Fruit fly (Drosophila melanogaster) whole organism, embryonic: ENCODE results near the gene CG6569.

Experiments used
- Atf-2 ChIP-seq: fragments of 200-800 bp; sonication (Bioruptor generic); optimal IDR thresholded peaks from 2 replicates; lab custom pipeline; 2016; ENCODE audit warnings: missing biosample characterization, missing genetic modification characterization
- CG13123 ChIP-seq: fragments of 200-800 bp; sonication (Bioruptor generic); optimal IDR thresholded peaks from 2 replicates; lab custom pipeline; 2016; ENCODE audit warnings: missing biosample characterization, missing genetic modification characterization
- CG14710 ChIP-seq: fragments of 200-800 bp; sonication (Bioruptor generic); optimal IDR thresholded peaks from 3 replicates; lab custom pipeline; 2019; ENCODE audit warnings: missing biosample characterization, mild to moderate bottlenecking, missing genetic modification characterization, moderate library complexity
- CG14860 ChIP-seq: fragments of 200-800 bp; sonication (Bioruptor generic); IDR thresholded peaks from 3 replicates; pipeline ENCODE4 v1.3.6; 2022; ENCODE audit warnings: missing biosample characterization, missing genetic modification characterization; ENCODE audit not compliant: partially characterized antibody
- CG1529 ChIP-seq: fragments of 200-800 bp; sonication (Bioruptor generic); optimal IDR thresholded peaks from 3 replicates; lab custom pipeline; 2018; ENCODE audit warnings: missing biosample characterization, missing genetic modification characterization
- CG15601 ChIP-seq: fragments of 200-800 bp; sonication (Bioruptor generic); optimal IDR thresholded peaks from 3 replicates; lab custom pipeline; 2019; ENCODE audit warnings: missing biosample characterization, mild to moderate bottlenecking, missing genetic modification characterization, moderate library complexity
- CG17328 ChIP-seq: fragments of 200-800 bp; sonication (Bioruptor generic); IDR thresholded peaks from 2 replicates; pipeline ENCODE4 v1.3.6; 2022; ENCODE audit warnings: missing biosample characterization, missing genetic modification characterization
- CG31365 ChIP-seq: fragments of 200-800 bp; sonication (Bioruptor generic); optimal IDR thresholded peaks from 2 replicates; lab custom pipeline; 2018; ENCODE audit warnings: missing biosample characterization, mild to moderate bottlenecking, missing genetic modification characterization
- CG3407 ChIP-seq: fragments of 200-800 bp; sonication (Bioruptor generic); optimal IDR thresholded peaks from 2 replicates; lab custom pipeline; 2018; ENCODE audit warnings: missing biosample characterization, mild to moderate bottlenecking, missing genetic modification characterization
- CG34422 ChIP-seq: fragments of 200-800 bp; sonication (Bioruptor generic); IDR thresholded peaks from 3 replicates; pipeline ENCODE4 v1.3.6; 2022; ENCODE audit warnings: missing biosample characterization, missing genetic modification characterization
- CG3726 ChIP-seq: fragments of 200-800 bp; sonication (Bioruptor generic); IDR thresholded peaks from 3 replicates; pipeline ENCODE4, ENCODE4 v1.3.6; 2022; ENCODE audit warnings: missing biosample characterization, missing genetic modification characterization
- CG4424 ChIP-seq: fragments of 200-800 bp; sonication (Bioruptor generic); optimal IDR thresholded peaks from 3 replicates; lab custom pipeline; 2016; ENCODE audit warnings: missing biosample characterization, missing genetic modification characterization
- CG6254 ChIP-seq: fragments of 200-800 bp; sonication (Bioruptor generic); optimal IDR thresholded peaks from 3 replicates; lab custom pipeline; 2017; ENCODE audit warnings: mild to moderate bottlenecking, missing biosample characterization, missing genetic modification reagents, missing genetic modification characterization
- CG6654 ChIP-seq: fragments of 200-800 bp; sonication (Bioruptor generic); optimal IDR thresholded peaks from 2 replicates; lab custom pipeline; 2017; ENCODE audit warnings: missing biosample characterization, mild to moderate bottlenecking, missing genetic modification characterization
- CG6813 ChIP-seq: fragments of 200-800 bp; sonication (Bioruptor generic); optimal IDR thresholded peaks from 2 replicates; lab custom pipeline; 2017; ENCODE audit warnings: missing biosample characterization, missing genetic modification characterization, mild to moderate bottlenecking, moderate library complexity, missing genetic modification reagents
- CG6854 ChIP-seq: fragments of 200-800 bp; sonication (Bioruptor generic); optimal IDR thresholded peaks from 3 replicates; lab custom pipeline; 2017; ENCODE audit warnings: missing biosample characterization, mild to moderate bottlenecking, missing genetic modification characterization
- CG7357 ChIP-seq: fragments of 200-800 bp; sonication (Bioruptor generic); IDR thresholded peaks from 3 replicates; pipeline ENCODE4 v1.3.6; 2022; ENCODE audit warnings: missing biosample characterization, missing genetic modification characterization
- CG9817 ChIP-seq: fragments of 200-800 bp; sonication (Bioruptor generic); optimal IDR thresholded peaks from 2 replicates; lab custom pipeline; 2018; ENCODE audit warnings: missing biosample characterization, mild to moderate bottlenecking, missing genetic modification characterization, moderate library complexity
- Camta ChIP-seq: fragments of 200-800 bp; sonication (Bioruptor generic); optimal IDR thresholded peaks from 2 replicates; lab custom pipeline; 2016; ENCODE audit warnings: missing biosample characterization, missing genetic modification characterization
- CkIIα-i1 ChIP-seq: fragments of 200-800 bp; sonication (Bioruptor generic); IDR thresholded peaks from 2 replicates; pipeline ENCODE4 v1.3.6; 2022; ENCODE audit warnings: missing biosample characterization, missing genetic modification characterization
- D19B ChIP-seq: fragments of 200-800 bp; sonication (Bioruptor generic); optimal IDR thresholded peaks from 2 replicates; lab custom pipeline; 2017; ENCODE audit warnings: missing biosample characterization, mild to moderate bottlenecking, missing genetic modification characterization
- Eip74EF ChIP-seq, 2 experiments: fragments of 200-800 bp in 1 of 2; fragments of >200 bp in 1 of 2; sonication (Bioruptor generic) in 1 of 2; optimal IDR thresholded peaks; 2 replicates each; lab custom pipeline; 2017 to 2019; ENCODE audit warnings: missing biosample characterization in 2 of 2, missing genetic modification characterization in 2 of 2, mild to moderate bottlenecking in 1 of 2, moderate library complexity in 1 of 2
- Ets65A ChIP-seq: fragments of 200-800 bp; sonication (Bioruptor generic); peaks from one replicate; lab custom pipeline; 2016; ENCODE audit warnings: missing biosample characterization, missing genetic modification characterization
- HLH4C ChIP-seq: fragments of 200-800 bp; sonication (Bioruptor generic); IDR thresholded peaks from 3 replicates; pipeline ENCODE4 v1.3.6; 2022; ENCODE audit warnings: missing biosample characterization, missing genetic modification characterization; ENCODE audit not compliant: partially characterized antibody
- Hand ChIP-seq: fragments of 200-800 bp; sonication (Bioruptor generic); optimal IDR thresholded peaks from 2 replicates; lab custom pipeline; 2017; ENCODE audit warnings: mild to moderate bottlenecking, missing biosample characterization, missing genetic modification reagents, missing genetic modification characterization
- NfI ChIP-seq: fragments of 200-800 bp; sonication (Bioruptor generic); optimal IDR thresholded peaks from 3 replicates; lab custom pipeline; 2018; ENCODE audit warnings: missing biosample characterization, mild to moderate bottlenecking, missing genetic modification characterization, moderate library complexity
- Sox100B ChIP-seq: fragments of 200-800 bp; sonication (Bioruptor generic); optimal IDR thresholded peaks from 3 replicates; lab custom pipeline; 2018; ENCODE audit warnings: missing biosample characterization, mild to moderate bottlenecking, missing genetic modification characterization
- TFAM ChIP-seq: fragments of 200-800 bp; sonication (Bioruptor generic); optimal IDR thresholded peaks from 2 replicates; lab custom pipeline; 2017; ENCODE audit warnings: missing biosample characterization, missing genetic modification characterization, inconsistent platforms
- Taf1 ChIP-seq: fragments of 200-800 bp; sonication (Bioruptor generic); IDR thresholded peaks from 2 replicates; pipeline ENCODE4 v1.3.6; 2022; ENCODE audit warnings: missing biosample characterization, missing genetic modification characterization
- ap ChIP-seq: fragments of 200-800 bp; sonication (Bioruptor generic); IDR thresholded peaks from 2 replicates; pipeline ENCODE4 v1.3.6; 2022; ENCODE audit warnings: missing biosample characterization, missing genetic modification characterization
- ara ChIP-seq: fragments of 200-800 bp; sonication (Bioruptor generic); IDR thresholded peaks from 2 replicates; pipeline ENCODE4 v1.3.6; 2022; ENCODE audit warnings: missing biosample characterization, missing genetic modification characterization
- bbx ChIP-seq: fragments of 200-800 bp; sonication (Bioruptor generic); IDR thresholded peaks from 2 replicates; pipeline ENCODE4 v1.3.6; 2022; ENCODE audit warnings: missing biosample characterization, missing genetic modification characterization; ENCODE audit not compliant: partially characterized antibody
- chm ChIP-seq: fragments of 200-800 bp; sonication (Bioruptor generic); IDR thresholded peaks from 2 replicates; pipeline ENCODE4 v1.3.6; 2022; ENCODE audit warnings: missing biosample characterization, missing genetic modification characterization
- crol ChIP-seq: fragments of 200-800 bp; sonication (Bioruptor generic); IDR thresholded peaks from 2 replicates; pipeline ENCODE4 v1.3.6; 2022; ENCODE audit warnings: missing biosample characterization, missing genetic modification characterization
- danr ChIP-seq: fragments of 200-800 bp; sonication (Bioruptor generic); IDR thresholded peaks from 2 replicates; pipeline ENCODE4 v1.3.6; 2022; ENCODE audit warnings: missing biosample characterization, missing genetic modification characterization
- disco-r ChIP-seq: fragments of 200-800 bp; sonication (Bioruptor generic); optimal IDR thresholded peaks from 2 replicates; lab custom pipeline; 2016; ENCODE audit warnings: missing biosample characterization, missing genetic modification characterization
- gem ChIP-seq: fragments of 200-800 bp; sonication (Bioruptor generic); optimal IDR thresholded peaks from 2 replicates; lab custom pipeline; 2019; ENCODE audit warnings: missing biosample characterization, mild to moderate bottlenecking, missing genetic modification characterization, moderate library complexity
- ind ChIP-seq: fragments of 200-800 bp; sonication (Bioruptor generic); optimal IDR thresholded peaks from 3 replicates; lab custom pipeline; 2016; ENCODE audit warnings: missing biosample characterization, missing genetic modification characterization
- ken ChIP-seq: fragments of 200-800 bp; sonication (Bioruptor generic); IDR thresholded peaks from 3 replicates; pipeline ENCODE4 v1.3.6; 2022; ENCODE audit warnings: missing biosample characterization, missing genetic modification characterization
- nerfin-2 ChIP-seq: fragments of 200-800 bp; sonication (Bioruptor generic); IDR thresholded peaks from 2 replicates; pipeline ENCODE4 v1.3.6; 2022; ENCODE audit warnings: missing biosample characterization, missing genetic modification characterization; ENCODE audit not compliant: partially characterized antibody
- otp ChIP-seq: fragments of 200-800 bp; sonication (Bioruptor generic); IDR thresholded peaks from 3 replicates; pipeline ENCODE4, ENCODE4 v1.3.6; 2022; ENCODE audit warnings: missing biosample characterization, missing genetic modification characterization
- pan ChIP-seq, 4 experiments: fragments of >200 bp in 3 of 4; fragments of 200-800 bp in 1 of 4; sonication (Bioruptor generic) in 1 of 4; optimal IDR thresholded peaks in 3 of 4; IDR thresholded peaks in 1 of 4; 2 replicates each; pipeline versions ENCODE4 v1.3.6 to Lab custom; 2017 to 2022; ENCODE audit warnings: missing biosample characterization in 2 of 4, missing genetic modification characterization in 2 of 4, mixed read lengths in 1 of 4
- pho ChIP-seq: fragments of 200-800 bp; sonication (Bioruptor generic); optimal IDR thresholded peaks from 2 replicates; lab custom pipeline; 2016; ENCODE audit warnings: missing biosample characterization, missing genetic modification characterization
- pum ChIP-seq: fragments of 200-800 bp; sonication (Bioruptor generic); optimal IDR thresholded peaks from 2 replicates; lab custom pipeline; 2016; ENCODE audit warnings: missing biosample characterization, missing genetic modification characterization
- schlank ChIP-seq: fragments of 200-800 bp; sonication (Bioruptor generic); optimal IDR thresholded peaks from 2 replicates; lab custom pipeline; 2018; ENCODE audit warnings: missing biosample characterization, mild to moderate bottlenecking, missing genetic modification characterization
- sens ChIP-seq: fragments of 200-800 bp; sonication (Bioruptor generic); peaks from one replicate; lab custom pipeline; 2016; ENCODE audit warnings: missing biosample characterization, missing genetic modification characterization
- sim ChIP-seq: fragments of 200-800 bp; sonication (Bioruptor generic); IDR thresholded peaks from 2 replicates; pipeline ENCODE4 v1.3.6; 2022; ENCODE audit warnings: missing biosample characterization, missing genetic modification characterization
- tup ChIP-seq: fragments of 200-800 bp; sonication (Bioruptor generic); optimal IDR thresholded peaks from 2 replicates; lab custom pipeline; 2016; ENCODE audit warnings: missing biosample characterization, mild to moderate bottlenecking, missing genetic modification characterization, moderate library complexity
- vnd ChIP-seq: fragments of 200-800 bp; sonication (Bioruptor generic); IDR thresholded peaks from 3 replicates; pipeline ENCODE4 v1.3.6; 2022; ENCODE audit warnings: missing biosample characterization, missing genetic modification characterization; ENCODE audit not compliant: partially characterized antibody

Gene CG6569

DNA sequence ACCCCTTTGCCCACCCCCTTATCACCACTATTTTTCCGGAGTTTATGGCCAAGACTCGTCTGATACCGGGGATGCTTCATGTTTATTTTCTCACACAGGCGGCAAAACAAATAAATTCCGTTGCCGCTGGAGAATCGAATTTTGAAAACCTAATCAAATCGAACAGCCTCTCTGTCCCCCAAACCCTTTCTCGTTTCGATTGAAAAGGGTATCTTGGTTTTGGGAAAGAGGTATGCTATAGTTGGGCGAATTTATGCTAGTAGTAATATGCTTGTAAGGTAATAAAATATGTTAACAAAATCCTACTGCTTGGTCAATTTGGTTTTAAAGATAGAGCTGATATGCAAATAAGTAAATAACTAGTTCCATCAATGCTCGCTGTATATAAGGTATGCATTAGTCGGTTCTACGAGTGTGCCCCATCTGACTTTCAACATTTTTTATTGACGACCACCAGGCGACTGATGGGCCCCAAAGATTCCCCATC lies 39.6 kb downstream of the CG6569 start:
- TF ChIP-seq schlank (tag; lab: Kevin White, UChicago) (no peak), disco-r (peak; percentile 7), TFAM (GFP tag; lab: Kevin White, UChicago) (no peak), otp (GFP tag; lab: Robert Waterston, UW) (peak; percentile 88), CG6654 (GFP tag; lab: Kevin White, UChicago) (peak; percentile 12), NfI (peak; percentile 28), Atf-2 (GFP tag; lab: Kevin White, UChicago) (peak; percentile 71), gem (tag; lab: Kevin White, UChicago) (peak; percentile 88), CG14710 (tag; lab: Kevin White, UChicago) (peak; percentile 77), vnd (GFP tag; lab: Robert Waterston, UW) (no peak), bbx (GFP tag; lab: Robert Waterston, UW) (peak; percentile 18; the same call in 1 of the 2 replicates), CG14860 (GFP tag; lab: Robert Waterston, UW) (peak; percentile 42; the same call in 1 of the 3 replicates), ken (GFP tag; lab: Robert Waterston, UW) (peak; percentile 78), CG17328 (GFP tag; lab: Robert Waterston, UW) (peak; percentile 91), CG34422 (peak; percentile 66; the same call in 2 of the 3 replicates), pan (optimal IDR thresholded peaks at IDR 0.05; lab: Kevin White, UChicago) (peak in 1 of 2 experiments; percentile 12), pan (GFP tag; optimal IDR thresholded peaks at IDR 0.05 in 1 of 2, IDR thresholded peaks at IDR 0.05 in 1 of 2) (peak in 1 of 2 experiments; percentile 63), Camta (peak; percentile 63), Ets65A (GFP tag; lab: Kevin White, UChicago) (peak; percentile 93), pum (peak; percentile 81), CkIIα-i1 (GFP tag; lab: Robert Waterston, UW) (no peak), chm (GFP tag; lab: Robert Waterston, UW) (peak; percentile 55; the same call in 1 of the 2 replicates), Hand (no peak), HLH4C (peak; percentile 72), pho (GFP tag; lab: Kevin White, UChicago) (no peak), sim (0 out of 2 replicates have a peak, but pooled peaks have one; percentile 15), Sox100B (peak; percentile 28), CG31365 (peak; percentile 7), CG3726 (GFP tag; lab: Robert Waterston, UW) (peak; percentile 65; the same call in 2 of the 3 replicates), ind (peak; percentile 10), CG6813 (peak; percentile 52), danr (GFP tag; lab: Robert Waterston, UW) (peak; percentile 55; the same call in 1 of the 2 replicates), CG15601 (peak; percentile 92), D19B (GFP tag; lab: Kevin White, UChicago) (peak; percentile 82), CG13123 (GFP tag; lab: Kevin White, UChicago) (peak; percentile 12), CG7357 (peak; percentile 48; the same call in 1 of the 3 replicates), sens (GFP tag; lab: Kevin White, UChicago) (peak; percentile 97), tup (GFP tag; lab: Kevin White, UChicago) (peak; percentile 46), ara (GFP tag; lab: Robert Waterston, UW) (peak; percentile 84), crol (GFP tag; lab: Robert Waterston, UW) (no peak; the same call in 1 of the 2 replicates), CG6854 (GFP tag; lab: Kevin White, UChicago) (no peak), CG3407 (GFP tag; lab: Kevin White, UChicago) (peak; percentile 50), ap (GFP tag; lab: Robert Waterston, UW) (peak; percentile 51; the same call in 1 of the 2 replicates), CG4424 (GFP tag; lab: Kevin White, UChicago) (peak; percentile 71), CG9817 (tag; lab: Kevin White, UChicago) (no peak), Eip74EF (GFP tag; optimal IDR thresholded peaks at IDR 0.05; lab: Kevin White, UChicago) (peak in 1 of 2 experiments; percentile 69), CG1529 (GFP tag; lab: Kevin White, UChicago) (peak; percentile 76), CG6254 (peak; percentile 69), Taf1 (GFP tag; lab: Robert Waterston, UW) (no peak), nerfin-2 (GFP tag; lab: Robert Waterston, UW) (peak; percentile 55; the same call in 1 of the 2 replicates)
